Worm (Caenorhabditis elegans): ENCODE data around the gene ida-1.

Gene ida-1

ce11 chrIII:5755204-5755603 lies at the start of gene ida-1:
TSS of gene ida-1 (plus strand) at chrIII:5755539.
- TF ChIP-seq sea-1 (GFP tag; conservative IDR thresholded peaks at IDR 0.05) (no peak), flt-1 (GFP tag; IDR thresholded peaks at IDR 0.05) (no peak), hmbx-1 (tag; optimal IDR thresholded peaks at IDR 0.05) (no peak), tbx-11 (GFP tag; IDR thresholded peaks at IDR 0.05) (no peak), B0310.2 (tag; optimal IDR thresholded peaks at IDR 0.05) (no peak), tra-4 (tag; optimal IDR thresholded peaks at IDR 0.05) (no peak), pes-1 (GFP tag; IDR thresholded peaks at IDR 0.05) (no peak), ama-1 (optimal IDR thresholded peaks at IDR 0.05) (no peak), ceh-13 (GFP tag; optimal IDR thresholded peaks at IDR 0.05) (no peak), scrt-1 (GFP tag; IDR thresholded peaks at IDR 0.05) (no peak), hmg-4 (GFP tag; optimal IDR thresholded peaks at IDR 0.05) (no peak), hnd-1 (tag; optimal IDR thresholded peaks at IDR 0.05) (no peak), F13C5.2 (tag; optimal IDR thresholded peaks at IDR 0.05) (no peak), tbx-37 (GFP tag; conservative IDR thresholded peaks at IDR 0.05) (no peak), ceh-36 (tag; optimal IDR thresholded peaks at IDR 0.05) (no peak), ets-7 (tag; optimal IDR thresholded peaks at IDR 0.05) (no peak), aly-1 (tag; optimal IDR thresholded peaks at IDR 0.05) (no peak)

DNA sequence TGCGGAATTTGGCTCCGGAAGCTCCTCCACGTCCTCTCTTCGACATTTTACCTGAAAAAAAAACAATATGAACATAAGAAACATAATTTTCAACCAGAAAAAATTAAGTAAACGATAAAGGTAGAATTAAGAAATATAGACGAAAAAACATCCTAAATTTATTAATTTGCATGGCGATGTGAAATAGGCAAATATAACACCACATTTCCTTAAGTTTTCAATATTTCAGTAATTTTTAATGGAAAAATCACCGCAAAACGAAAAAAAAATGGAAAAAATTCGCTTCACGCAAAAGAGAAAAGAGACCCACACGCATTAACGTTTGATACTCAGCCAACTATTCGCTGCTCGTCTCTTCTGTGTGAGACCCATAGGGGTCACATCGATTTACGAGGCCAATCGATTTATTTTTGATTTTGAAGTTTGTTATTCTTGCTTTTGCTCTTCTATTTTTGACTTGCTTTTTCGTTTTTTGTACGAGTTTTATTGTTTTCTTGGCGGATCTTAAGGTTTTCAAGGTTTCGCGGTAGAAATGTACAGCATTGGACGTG lies 49.2 kb upstream of the ida-1 start, which contains the start of gene rpl-23:
Gene rpl-23 (minus strand): TSS at position 51 of the 551 bp plus-strand sequence.
- TF ChIP-seq F13C5.2 (tag; optimal IDR thresholded peaks at IDR 0.05) (peak; percentile 54), flt-1 (GFP tag; IDR thresholded peaks at IDR 0.05) (no peak), aly-1 (tag; optimal IDR thresholded peaks at IDR 0.05) (no peak), tbx-37 (GFP tag; conservative IDR thresholded peaks at IDR 0.05) (0 out of 2 replicates have a peak, but pooled peaks have one; percentile 14), hmbx-1 (tag; optimal IDR thresholded peaks at IDR 0.05) (no peak)

DNA sequence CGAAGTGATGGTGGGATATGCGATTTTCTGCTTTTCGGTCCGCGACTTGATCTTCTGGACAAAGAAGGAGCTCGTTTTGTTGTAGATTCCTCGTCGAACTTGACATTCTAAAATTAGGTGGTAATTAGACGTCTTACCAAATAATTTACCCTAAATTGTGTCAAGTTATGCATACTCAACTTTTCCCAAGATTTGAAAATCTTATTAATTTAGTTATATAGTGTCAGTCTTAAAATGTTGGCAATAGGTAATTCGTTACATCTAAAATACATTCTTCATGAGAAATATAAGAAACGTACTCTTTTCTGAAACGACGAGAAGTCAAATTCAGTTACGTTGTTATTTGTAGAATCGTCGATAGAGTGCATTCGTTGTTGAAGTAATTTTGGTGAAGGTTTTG lies 47.8 kb upstream of the ida-1 start:
- TF ChIP-seq tbx-37 (GFP tag; conservative IDR thresholded peaks at IDR 0.05) (no peak), hmbx-1 (tag; optimal IDR thresholded peaks at IDR 0.05) (no peak), scrt-1 (GFP tag; IDR thresholded peaks at IDR 0.05) (no peak), aly-1 (tag; optimal IDR thresholded peaks at IDR 0.05) (no peak), tra-4 (tag; optimal IDR thresholded peaks at IDR 0.05) (no peak), flt-1 (GFP tag; IDR thresholded peaks at IDR 0.05) (no peak)

DNA sequence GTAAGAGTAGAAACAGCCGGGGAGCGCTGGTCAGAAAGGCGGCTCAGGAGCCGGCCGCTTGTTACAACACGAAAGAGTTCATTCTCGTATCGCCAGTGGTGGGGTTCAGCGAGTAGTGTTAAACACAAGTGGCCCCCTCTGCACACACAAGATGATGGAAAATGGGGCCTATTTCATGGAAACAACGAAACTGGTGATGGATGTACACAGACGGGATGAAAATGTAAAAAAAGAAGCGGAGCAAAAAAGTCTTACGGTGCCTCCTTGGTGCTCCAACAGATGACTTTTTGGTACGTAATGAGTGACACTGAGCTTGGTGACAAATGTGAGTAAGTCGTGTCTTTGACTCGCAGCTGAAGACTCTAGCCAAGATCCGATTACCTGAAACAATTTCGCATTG lies 47.3 kb upstream of the ida-1 start:
- TF ChIP-seq ceh-36 (tag; optimal IDR thresholded peaks at IDR 0.05) (no peak), scrt-1 (GFP tag; IDR thresholded peaks at IDR 0.05) (no peak), hmg-4 (GFP tag; optimal IDR thresholded peaks at IDR 0.05) (no peak), tbx-11 (GFP tag; IDR thresholded peaks at IDR 0.05) (no peak), hmbx-1 (tag; optimal IDR thresholded peaks at IDR 0.05) (no peak), aly-1 (tag; optimal IDR thresholded peaks at IDR 0.05) (no peak), tra-4 (tag; optimal IDR thresholded peaks at IDR 0.05) (no peak), flt-1 (GFP tag; IDR thresholded peaks at IDR 0.05) (no peak), hnd-1 (tag; optimal IDR thresholded peaks at IDR 0.05) (no peak)

DNA sequence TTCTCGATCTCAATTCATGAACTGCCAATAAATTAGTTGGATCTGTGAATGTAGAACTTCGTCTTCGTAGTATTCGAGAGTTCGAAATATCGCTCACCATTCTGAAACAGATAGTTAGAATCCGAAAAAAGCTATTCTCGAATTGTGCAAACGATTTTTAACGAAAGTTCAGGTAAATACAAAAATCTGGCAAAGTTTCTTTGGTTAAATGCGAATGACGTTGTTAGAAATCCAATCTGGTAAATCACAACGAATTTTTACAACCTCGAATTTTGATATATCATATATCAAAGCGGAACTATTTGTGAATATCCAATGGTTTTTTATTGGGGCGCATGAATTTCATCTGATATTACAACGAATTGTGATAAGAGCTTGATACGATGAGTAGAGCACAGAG lies 46.1 kb upstream of the ida-1 start, which contains the start of gene hpo-28:
Gene hpo-28 (minus strand): TSS at position 101 of the 400 bp plus-strand sequence.
- TF ChIP-seq ceh-36 (tag; optimal IDR thresholded peaks at IDR 0.05) (no peak), flt-1 (GFP tag; IDR thresholded peaks at IDR 0.05) (no peak), ama-1 (optimal IDR thresholded peaks at IDR 0.05) (no peak), scrt-1 (GFP tag; IDR thresholded peaks at IDR 0.05) (no peak), ets-7 (tag; optimal IDR thresholded peaks at IDR 0.05) (no peak), tbx-11 (GFP tag; IDR thresholded peaks at IDR 0.05) (no peak), tbx-37 (GFP tag; conservative IDR thresholded peaks at IDR 0.05) (no peak)

ce11 chrIII:5710045-5710444 lies 45.3 kb upstream of the ida-1 start, which contains the start of gene B0336.12:
TSS of gene B0336.12 (minus strand) at chrIII:5710145.
- TF ChIP-seq aly-1 (tag; optimal IDR thresholded peaks at IDR 0.05) (no peak), B0310.2 (tag; optimal IDR thresholded peaks at IDR 0.05) (no peak), tbx-11 (GFP tag; IDR thresholded peaks at IDR 0.05) (no peak), pes-1 (GFP tag; IDR thresholded peaks at IDR 0.05) (no peak), ceh-13 (GFP tag; optimal IDR thresholded peaks at IDR 0.05) (no peak), hnd-1 (tag; optimal IDR thresholded peaks at IDR 0.05) (no peak), tbx-37 (GFP tag; conservative IDR thresholded peaks at IDR 0.05) (no peak), ama-1 (optimal IDR thresholded peaks at IDR 0.05) (no peak), hmbx-1 (tag; optimal IDR thresholded peaks at IDR 0.05) (no peak), tra-4 (tag; optimal IDR thresholded peaks at IDR 0.05) (no peak), sea-1 (GFP tag; conservative IDR thresholded peaks at IDR 0.05) (no peak), F13C5.2 (tag; optimal IDR thresholded peaks at IDR 0.05) (no peak), flt-1 (GFP tag; IDR thresholded peaks at IDR 0.05) (no peak), ceh-36 (tag; optimal IDR thresholded peaks at IDR 0.05) (no peak), hmg-4 (GFP tag; optimal IDR thresholded peaks at IDR 0.05) (no peak), ets-7 (tag; optimal IDR thresholded peaks at IDR 0.05) (no peak)

DNA sequence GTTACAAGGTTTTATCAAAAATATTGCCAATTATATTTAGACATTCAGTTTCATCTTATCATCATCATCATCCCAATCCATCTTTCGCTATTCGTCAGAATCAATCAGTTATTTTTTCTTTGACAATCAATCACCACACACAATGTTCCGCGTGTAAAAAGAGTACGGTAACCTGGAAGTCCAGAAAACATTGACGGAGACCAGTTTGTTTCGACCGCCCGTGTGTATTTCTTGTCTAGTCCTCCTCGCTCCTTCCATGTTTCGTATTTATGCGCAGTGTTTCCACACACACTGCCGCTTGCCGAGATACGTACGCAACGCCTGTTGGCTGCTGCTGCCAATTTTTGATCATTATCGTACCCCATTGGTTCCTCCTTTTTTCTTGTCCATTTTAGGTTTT lies 44.7 kb upstream of the ida-1 start:
- no peak for TF ChIP-seq hmbx-1 (tag; optimal IDR thresholded peaks at IDR 0.05)
- no peak for TF ChIP-seq B0310.2 (tag; optimal IDR thresholded peaks at IDR 0.05)
- no peak for TF ChIP-seq scrt-1 (GFP tag; IDR thresholded peaks at IDR 0.05)
- TF ChIP-seq hnd-1 (tag; optimal IDR thresholded peaks at IDR 0.05), result no peak
- TF ChIP-seq F13C5.2 (tag; optimal IDR thresholded peaks at IDR 0.05), result no peak
- TF ChIP-seq ama-1 (optimal IDR thresholded peaks at IDR 0.05), result no peak
- TF ChIP-seq pes-1 (GFP tag; IDR thresholded peaks at IDR 0.05), result no peak
- no peak for TF ChIP-seq tbx-11 (GFP tag; IDR thresholded peaks at IDR 0.05)
- TF ChIP-seq hmg-4 (GFP tag; optimal IDR thresholded peaks at IDR 0.05), result no peak
- no peak for TF ChIP-seq flt-1 (GFP tag; IDR thresholded peaks at IDR 0.05)
- 0 out of 2 replicates have a peak, but pooled peaks have one; percentile 26 for TF ChIP-seq sea-1 (GFP tag; conservative IDR thresholded peaks at IDR 0.05)
- peak; percentile 3 for TF ChIP-seq aly-1 (tag; optimal IDR thresholded peaks at IDR 0.05)

- no peak for TF ChIP-seq sea-1 (GFP tag; conservative IDR thresholded peaks at IDR 0.05)
- no peak for TF ChIP-seq hnd-1 (tag; optimal IDR thresholded peaks at IDR 0.05)
- TF ChIP-seq ceh-13 (GFP tag; optimal IDR thresholded peaks at IDR 0.05), result no peak
- no peak for TF ChIP-seq scrt-1 (GFP tag; IDR thresholded peaks at IDR 0.05)
- no peak for TF ChIP-seq tbx-11 (GFP tag; IDR thresholded peaks at IDR 0.05)
- no peak for TF ChIP-seq B0310.2 (tag; optimal IDR thresholded peaks at IDR 0.05)
- no peak for TF ChIP-seq aly-1 (tag; optimal IDR thresholded peaks at IDR 0.05)
- TF ChIP-seq tbx-37 (GFP tag; conservative IDR thresholded peaks at IDR 0.05), result no peak
- no peak for TF ChIP-seq ceh-36 (tag; optimal IDR thresholded peaks at IDR 0.05)
- no peak for TF ChIP-seq flt-1 (GFP tag; IDR thresholded peaks at IDR 0.05)
Observed at ce11 chrIII:5711242-5711641, 44.1 kb upstream of the ida-1 start, which contains the start of gene rbm-26. TSS of gene rbm-26 (plus strand) at chrIII:5711542.

All from whole organism, early embryonic.